Fruit fly (Drosophila melanogaster): ENCODE results near the gene CG11037.

Gene CG11037

dm6 chr3L:20980499-20980898 lies 19.3 kb upstream of the CG11037 start:
- TF ChIP-seq ey (GFP tag; optimal IDR thresholded peaks at IDR 0.05) (no peak), Hnf4 (GFP tag; optimal IDR thresholded peaks at IDR 0.05) (no peak), Myc (optimal IDR thresholded peaks at IDR 0.05) (no peak), HLH106 (tag; optimal IDR thresholded peaks at IDR 0.05) (no peak), dsf (GFP tag; optimal IDR thresholded peaks at IDR 0.05; ENCODE audit: borderline replicate concordance) (no peak), Dif (GFP tag; optimal IDR thresholded peaks at IDR 0.05; ENCODE audit: partially characterized antibody) (no peak), foxo (GFP tag; optimal IDR thresholded peaks at IDR 0.05) (no peak), Hr83 (GFP tag; optimal IDR thresholded peaks at IDR 0.05; ENCODE audit: poor library complexity, severe bottlenecking) (no peak), tai (GFP tag; optimal IDR thresholded peaks at IDR 0.05) (no peak), pan (optimal IDR thresholded peaks at IDR 0.05) (no peak), jim (GFP tag; optimal IDR thresholded peaks at IDR 0.05) (no peak), Jra (GFP tag; optimal IDR thresholded peaks at IDR 0.05) (no peak), woc (GFP tag; optimal IDR thresholded peaks at IDR 0.05) (no peak), GATAd (GFP tag; optimal IDR thresholded peaks at IDR 0.05) (no peak), Mio (GFP tag; optimal IDR thresholded peaks at IDR 0.05) (no peak), rgr (GFP tag; optimal IDR thresholded peaks at IDR 0.05) (no peak), CG9705 (GFP tag; optimal IDR thresholded peaks at IDR 0.05) (no peak)

- TF ChIP-seq pan (optimal IDR thresholded peaks at IDR 0.05) (no peak), CG9705 (GFP tag; optimal IDR thresholded peaks at IDR 0.05) (no peak), sage (GFP tag; optimal IDR thresholded peaks at IDR 0.05) (no peak), Vsx2 (GFP tag; optimal IDR thresholded peaks at IDR 0.05; ENCODE audit: partially characterized antibody) (no peak)
Observed at dm6 chr3L:20976967-20977720, 16.0 kb upstream of the CG11037 start.

dm6 chr3L:20976383-20976782 lies 15.2 kb upstream of the CG11037 start:
- no peak for TF ChIP-seq usp (GFP tag; optimal IDR thresholded peaks at IDR 0.05)
- TF ChIP-seq HLH106 (tag; optimal IDR thresholded peaks at IDR 0.05), result no peak
- TF ChIP-seq ey (GFP tag; optimal IDR thresholded peaks at IDR 0.05), result no peak
- no peak for TF ChIP-seq Mio (GFP tag; optimal IDR thresholded peaks at IDR 0.05)
- TF ChIP-seq brk (GFP tag; optimal IDR thresholded peaks at IDR 0.05), result no peak
- TF ChIP-seq CrebA (GFP tag; optimal IDR thresholded peaks at IDR 0.05; ENCODE audit: borderline replicate concordance), result no peak
- TF ChIP-seq lola (GFP tag; optimal IDR thresholded peaks at IDR 0.05), result no peak
- TF ChIP-seq N (GFP tag; optimal IDR thresholded peaks at IDR 0.05), result no peak
- no peak for TF ChIP-seq Sp1 (GFP tag; optimal IDR thresholded peaks at IDR 0.05)
- no peak for TF ChIP-seq Rel (GFP tag; optimal IDR thresholded peaks at IDR 0.05)
- no peak for TF ChIP-seq Rel (tag; optimal IDR thresholded peaks at IDR 0.05)
- TF ChIP-seq Hr83 (GFP tag; optimal IDR thresholded peaks at IDR 0.05; ENCODE audit: poor library complexity, severe bottlenecking), result no peak
- no peak for TF ChIP-seq woc (GFP tag; optimal IDR thresholded peaks at IDR 0.05)
- TF ChIP-seq h (GFP tag; optimal IDR thresholded peaks at IDR 0.05), result no peak
- no peak for TF ChIP-seq Hnf4 (GFP tag; optimal IDR thresholded peaks at IDR 0.05)
- TF ChIP-seq GATAd (GFP tag; optimal IDR thresholded peaks at IDR 0.05), result no peak
- TF ChIP-seq Dif (GFP tag; optimal IDR thresholded peaks at IDR 0.05; ENCODE audit: partially characterized antibody), result no peak
- no peak for TF ChIP-seq Vsx2 (GFP tag; optimal IDR thresholded peaks at IDR 0.05; ENCODE audit: partially characterized antibody)
- no peak for TF ChIP-seq Myc (optimal IDR thresholded peaks at IDR 0.05)
- no peak for TF ChIP-seq jim (GFP tag; optimal IDR thresholded peaks at IDR 0.05)
- no peak for TF ChIP-seq rgr (GFP tag; optimal IDR thresholded peaks at IDR 0.05)

dm6 chr3L:20974600-20974999 lies 13.4 kb upstream of the CG11037 start, which contains the start of gene CG33286:
CG33286 (minus strand) TSS chr3L:20974700.
- no peak for TF ChIP-seq Sp1 (GFP tag; optimal IDR thresholded peaks at IDR 0.05)
- TF ChIP-seq ey (GFP tag; optimal IDR thresholded peaks at IDR 0.05), result no peak
- TF ChIP-seq Dfd (GFP tag; optimal IDR thresholded peaks at IDR 0.05), result no peak
- TF ChIP-seq dl (GFP tag; optimal IDR thresholded peaks at IDR 0.05; ENCODE audit: insufficient read depth in 1 of 2, partially characterized antibody in 2 of 2), result no peak
- no peak for TF ChIP-seq HLH106 (tag; optimal IDR thresholded peaks at IDR 0.05)
- no peak for TF ChIP-seq h (GFP tag; optimal IDR thresholded peaks at IDR 0.05)
- TF ChIP-seq sage (GFP tag; optimal IDR thresholded peaks at IDR 0.05), result no peak
- TF ChIP-seq CrebA (GFP tag; optimal IDR thresholded peaks at IDR 0.05; ENCODE audit: borderline replicate concordance), result no peak
- TF ChIP-seq sv (GFP tag; optimal IDR thresholded peaks at IDR 0.05), result no peak
- TF ChIP-seq Hr83 (GFP tag; optimal IDR thresholded peaks at IDR 0.05; ENCODE audit: poor library complexity, severe bottlenecking), result no peak
- no peak for TF ChIP-seq woc (GFP tag; optimal IDR thresholded peaks at IDR 0.05)
- TF ChIP-seq Vsx2 (GFP tag; optimal IDR thresholded peaks at IDR 0.05; ENCODE audit: partially characterized antibody), result no peak
- no peak for TF ChIP-seq CG9705 (GFP tag; optimal IDR thresholded peaks at IDR 0.05)

All from whole organism, wandering third instar larva.